Worm (Caenorhabditis elegans): ENCODE results near the gene F14D2.5.

The F14D2.5 gene

DNA sequence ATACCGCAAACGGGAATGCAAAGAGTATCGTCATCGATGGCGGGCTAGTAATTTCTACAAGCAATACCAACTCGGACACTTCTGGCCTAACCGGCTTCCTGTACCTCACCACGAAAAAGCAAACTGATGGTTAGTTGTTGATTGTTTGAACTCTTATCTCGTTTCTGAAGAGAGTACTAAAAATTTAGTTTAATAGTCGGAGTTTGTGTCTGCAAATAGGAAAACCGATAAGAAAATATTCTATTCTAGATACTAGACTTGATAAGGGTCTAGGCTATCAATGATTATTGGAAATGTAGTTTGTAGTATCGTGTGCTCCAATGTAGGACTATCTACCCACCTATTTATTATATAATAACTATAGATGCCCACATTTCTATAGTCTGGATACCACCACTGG, 21.5 kb upstream of the F14D2.5 start:
- TF ChIP-seq elt-2 (tag; optimal IDR thresholded peaks at IDR 0.05) = peak; percentile 84
- TF ChIP-seq nhr-19 (GFP tag; conservative IDR thresholded peaks at IDR 0.05) = no peak
- no peak for TF ChIP-seq hlh-17 (GFP tag; optimal IDR thresholded peaks at IDR 0.05; ENCODE audit: borderline replicate concordance)
- peak; percentile 17 for TF ChIP-seq nhr-20 (tag; optimal IDR thresholded peaks at IDR 0.05)
- TF ChIP-seq nhr-12 (tag; optimal IDR thresholded peaks at IDR 0.05) = no peak
- TF ChIP-seq snpc-4 (tag; optimal IDR thresholded peaks at IDR 0.05) = no peak

DNA sequence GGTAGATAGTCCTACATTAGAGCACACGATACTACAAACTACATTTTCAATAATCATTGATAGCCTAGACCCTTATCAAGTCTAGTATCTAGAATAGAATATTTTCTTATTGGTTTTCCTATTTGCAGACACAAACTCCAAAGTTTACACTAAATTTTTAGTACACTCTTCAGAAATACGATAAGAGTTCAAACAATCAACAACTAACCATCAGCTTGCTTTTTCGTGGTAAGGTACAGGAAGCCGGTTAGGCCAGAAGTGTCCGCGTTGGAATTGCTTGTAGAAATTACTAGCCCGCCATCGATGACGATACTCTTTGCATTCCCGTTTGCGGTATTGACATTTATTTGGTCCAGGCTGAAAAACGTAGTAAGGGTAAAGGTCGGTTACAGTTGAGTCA, 18.1 kb upstream of the F14D2.5 start, which contains the start of gene Y46D2A.1:
Gene Y46D2A.1 (plus strand): TSS at position 301 of the 400 bp plus-strand sequence.
- no peak for TF ChIP-seq ceh-8 (GFP tag; optimal IDR thresholded peaks at IDR 0.05)
- peak; percentile 49 for TF ChIP-seq elt-2 (tag; optimal IDR thresholded peaks at IDR 0.05)
- TF ChIP-seq vab-15 (tag; optimal IDR thresholded peaks at IDR 0.05) = no peak

DNA sequence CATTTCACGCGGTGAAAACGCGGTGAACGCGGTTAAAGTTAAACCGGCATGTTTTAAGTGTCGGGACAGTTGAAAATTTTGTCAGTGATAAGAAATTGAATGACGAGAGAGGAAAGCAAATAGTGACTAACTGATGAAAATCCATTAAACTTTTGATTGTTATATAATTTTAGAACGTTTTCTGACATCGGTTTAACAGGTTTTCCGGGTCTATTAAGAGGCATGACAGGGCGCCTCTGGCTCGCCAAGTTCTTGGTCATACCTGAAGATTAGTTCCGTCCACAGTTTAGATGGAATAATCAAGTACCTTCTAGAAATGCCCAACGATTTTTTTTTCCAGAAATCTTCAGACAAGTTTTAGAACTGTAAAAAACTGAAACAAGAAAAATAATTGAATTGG, 17.2 kb upstream of the F14D2.5 start, which contains the start of gene Y46D2A.2:
Gene Y46D2A.2 (minus strand): TSS at position 101 of the 400 bp plus-strand sequence.
- TF ChIP-seq ztf-4 (tag; optimal IDR thresholded peaks at IDR 0.05) (no peak), unc-30 (tag; optimal IDR thresholded peaks at IDR 0.05) (no peak), elt-2 (tag; optimal IDR thresholded peaks at IDR 0.05) (peak; percentile 9)

ce11 chrII:3327104-3327503, 13.2 kb upstream of the F14D2.5 start, which contains the start of gene Y46D2A.3:
Gene Y46D2A.3 (minus strand): TSS chrII:3327204.
- TF ChIP-seq vab-15 (tag; optimal IDR thresholded peaks at IDR 0.05) = no peak
- TF ChIP-seq zip-4 (GFP tag; optimal IDR thresholded peaks at IDR 0.05) = no peak
- TF ChIP-seq efl-1 (optimal IDR thresholded peaks at IDR 0.05) = no peak
- no peak for TF ChIP-seq efl-1 (GFP tag; optimal IDR thresholded peaks at IDR 0.05 in 1 of 2)
- no peak for TF ChIP-seq egl-13 (tag; optimal IDR thresholded peaks at IDR 0.05)
- no peak for TF ChIP-seq skn-1 (tag; optimal IDR thresholded peaks at IDR 0.05)
- no peak for TF ChIP-seq C16A3.4 (tag; optimal IDR thresholded peaks at IDR 0.05)
- TF ChIP-seq nhr-20 (tag; optimal IDR thresholded peaks at IDR 0.05) = no peak
- no peak for TF ChIP-seq nhr-77 (tag; optimal IDR thresholded peaks at IDR 0.05)
- TF ChIP-seq isw-1 (GFP tag; IDR thresholded peaks at IDR 0.05) = no peak
- TF ChIP-seq nhr-84 (tag; optimal IDR thresholded peaks at IDR 0.05) = no peak
- no peak for TF ChIP-seq hpl-2 (GFP tag; optimal IDR thresholded peaks at IDR 0.05)
- TF ChIP-seq snu-23 (GFP tag; optimal IDR thresholded peaks at IDR 0.05) = no peak
- no peak for TF ChIP-seq nhr-28 (tag; optimal IDR thresholded peaks at IDR 0.05)
- no peak for TF ChIP-seq sox-4 (tag; optimal IDR thresholded peaks at IDR 0.05)
- TF ChIP-seq lin-35 (GFP tag; optimal IDR thresholded peaks at IDR 0.05) = no peak
- no peak for TF ChIP-seq mef-2 (tag; optimal IDR thresholded peaks at IDR 0.05)

DNA sequence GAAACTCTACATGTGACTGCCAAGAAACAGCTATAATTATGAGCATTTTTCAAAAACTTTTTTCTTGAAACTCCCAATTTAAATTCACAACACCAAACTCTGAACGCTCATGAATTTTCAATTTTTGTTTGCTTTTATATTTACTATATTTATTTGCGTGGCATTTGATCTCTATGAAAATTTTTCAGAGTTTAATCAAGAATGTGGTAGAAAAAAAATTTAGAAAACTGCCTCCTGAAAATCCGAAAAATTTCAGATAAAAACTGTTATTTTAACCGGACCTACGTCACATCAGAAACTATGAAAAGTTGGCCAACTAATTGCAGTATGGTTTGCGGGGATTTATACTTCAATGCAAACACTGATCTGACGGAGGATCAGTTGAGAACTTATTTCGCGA, 8.3 kb upstream of the F14D2.5 start, which contains the start of gene irld-27:
Gene irld-27 (plus strand): TSS at position 301 of the 400 bp plus-strand sequence.
- TF ChIP-seq unc-98 (GFP tag; IDR thresholded peaks at IDR 0.05) = no peak
- no peak for TF ChIP-seq tbx-2 (tag; optimal IDR thresholded peaks at IDR 0.05)
- no peak for TF ChIP-seq Y116A8C.19 (tag; optimal IDR thresholded peaks at IDR 0.05; ENCODE audit: borderline replicate concordance)
- TF ChIP-seq tlp-1 (tag; optimal IDR thresholded peaks at IDR 0.05) = no peak
- no peak for TF ChIP-seq nhr-71 (tag; optimal IDR thresholded peaks at IDR 0.05)

ce11 chrII:3337039-3337438, 3.3 kb upstream of the F14D2.5 start, which contains the start of gene F14D2.19:
Gene F14D2.19 (minus strand): TSS chrII:3337139.
- TF ChIP-seq nhr-84 (tag; optimal IDR thresholded peaks at IDR 0.05) (no peak), nhr-85 (tag) (no peak), ztf-11 (tag; optimal IDR thresholded peaks at IDR 0.05) (no peak), lir-3 (tag; optimal IDR thresholded peaks at IDR 0.05; ENCODE audit: poor library complexity) (no peak), nhr-47 (tag; optimal IDR thresholded peaks at IDR 0.05) (no peak), unc-86 (tag; optimal IDR thresholded peaks at IDR 0.05) (no peak), rnt-1 (tag; optimal IDR thresholded peaks at IDR 0.05) (no peak)
